Worm (Caenorhabditis elegans): ENCODE data around the gene H40L08.1.

- TF ChIP-seq unc-120 (tag; optimal IDR thresholded peaks at IDR 0.05; ENCODE audit: poor library complexity, severe bottlenecking) (no peak), sptf-1 (tag; optimal IDR thresholded peaks at IDR 0.05) (no peak), ceh-43 (GFP tag; optimal IDR thresholded peaks at IDR 0.05) (no peak), unc-39 (tag; optimal IDR thresholded peaks at IDR 0.05) (no peak), unc-62 (GFP tag; optimal IDR thresholded peaks at IDR 0.05) (no peak), lsy-2 (tag; optimal IDR thresholded peaks at IDR 0.05) (no peak), nhr-76 (tag; optimal IDR thresholded peaks at IDR 0.05) (no peak), snpc-4 (tag; optimal IDR thresholded peaks at IDR 0.05) (no peak)
Measured at ce11 chrX:15107747-15108252, 23.9 kb upstream of the H40L08.1 start, which contains the start of gene mlt-9.
